Worm (Caenorhabditis elegans) whole organism, L3 larva: Measurements from ENCODE around the gene gasr-8.
A peak's percentile ranks its signal among the peaks of the same experiment; 100 is the strongest.

ENCODE experiments used
- R02D3.7 ChIP-seq: fragments of 150-350 bp; optimal IDR thresholded peaks from 2 replicates; lab custom pipeline; 2014; ENCODE audit warnings: missing biosample characterization, missing genetic modification characterization
- ZK546.5 ChIP-seq: sonication (generic microtip); optimal IDR thresholded peaks from 2 replicates; lab custom pipeline; 2017; ENCODE audit warnings: missing biosample characterization, missing genetic modification characterization
- aly-2 ChIP-seq: fragments of 150-350 bp; optimal IDR thresholded peaks from 2 replicates; lab custom pipeline; 2014; ENCODE audit warnings: missing biosample characterization, missing genetic modification characterization
- ama-1 ChIP-seq: fragments of 150-350 bp; optimal IDR thresholded peaks from 2 replicates; lab custom pipeline; 2018
- ceh-16 ChIP-seq: sonication (generic microtip); optimal IDR thresholded peaks from 2 replicates; lab custom pipeline; 2017; ENCODE audit warnings: missing biosample characterization, missing genetic modification characterization
- ceh-28 ChIP-seq: fragments of 150-350 bp; optimal IDR thresholded peaks from 2 replicates; lab custom pipeline; 2014; ENCODE audit warnings: missing biosample characterization, missing genetic modification reagents, missing genetic modification characterization
- ceh-82 ChIP-seq: fragments of 150-350 bp; optimal IDR thresholded peaks from 2 replicates; lab custom pipeline; 2014; ENCODE audit warnings: missing biosample characterization, missing genetic modification characterization
- ceh-9 ChIP-seq: sonication (generic microtip); optimal IDR thresholded peaks from 2 replicates; lab custom pipeline; 2018; ENCODE audit warnings: missing biosample characterization, missing genetic modification characterization
- egl-27 ChIP-seq: sonication (generic microtip); optimal IDR thresholded peaks from 4 replicates; lab custom pipeline; 2017; ENCODE audit warnings: missing biosample characterization, missing genetic modification reagents, missing genetic modification characterization
- egl-5 ChIP-seq: fragments of 150-350 bp; optimal IDR thresholded peaks from 2 replicates; lab custom pipeline; 2017; ENCODE audit warnings: missing biosample characterization, missing genetic modification reagents, missing genetic modification characterization, inconsistent platforms
- elt-2 ChIP-seq: sonication (generic microtip); optimal IDR thresholded peaks from 2 replicates; lab custom pipeline; 2016; ENCODE audit warnings: missing genetic modification reagents, mild to moderate bottlenecking, missing genetic modification characterization, missing compliant biosample characterization
- elt-3 ChIP-seq, 3 experiments: fragments of 150-350 bp in 1 of 3; sonication (generic microtip) in 2 of 3; optimal IDR thresholded peaks; 2 replicates in 2 of 3; 4 replicates in 1 of 3; lab custom pipeline; 2014 to 2017; ENCODE audit warnings: missing biosample characterization in 3 of 3, missing genetic modification characterization in 3 of 3
- eor-1 ChIP-seq, 2 experiments: fragments of 150-350 bp; optimal IDR thresholded peaks; 2 replicates each; lab custom pipeline; 2014 to 2018; ENCODE audit warnings: missing biosample characterization in 2 of 2, missing genetic modification characterization in 2 of 2
- fkh-10 ChIP-seq: sonication (generic microtip); optimal IDR thresholded peaks from 2 replicates; lab custom pipeline; 2017; ENCODE audit warnings: missing biosample characterization, missing genetic modification reagents, missing genetic modification characterization
- fkh-2 ChIP-seq: fragments of 150-350 bp; optimal IDR thresholded peaks from 2 replicates; lab custom pipeline; 2014; ENCODE audit warnings: missing biosample characterization, missing genetic modification reagents, missing genetic modification characterization
- fos-1 ChIP-seq: fragments of 150-350 bp; optimal IDR thresholded peaks from 2 replicates; lab custom pipeline; 2014; ENCODE audit warnings: missing biosample characterization, missing genetic modification characterization
- hmg-11 ChIP-seq: sonication (generic microtip); optimal IDR thresholded peaks from 2 replicates; lab custom pipeline; 2016; ENCODE audit warnings: missing genetic modification characterization, missing compliant biosample characterization
- jun-1 ChIP-seq: fragments of 150-350 bp; optimal IDR thresholded peaks from 2 replicates; lab custom pipeline; 2014; ENCODE audit warnings: missing biosample characterization, missing genetic modification reagents, missing genetic modification characterization
- lin-15B ChIP-seq: fragments of 150-350 bp; optimal IDR thresholded peaks from 2 replicates; lab custom pipeline; 2014; ENCODE audit warnings: missing biosample characterization, missing genetic modification characterization
- lin-39 ChIP-seq: fragments of 150-350 bp; optimal IDR thresholded peaks from 2 replicates; lab custom pipeline; 2018; ENCODE audit warnings: missing biosample characterization, missing genetic modification reagents, missing genetic modification characterization
- lsy-12 ChIP-seq: sonication (generic microtip); optimal IDR thresholded peaks from 2 replicates; lab custom pipeline; 2016; ENCODE audit warnings: mild to moderate bottlenecking, missing genetic modification characterization, missing compliant biosample characterization
- mdl-1 ChIP-seq: fragments of 150-350 bp; optimal IDR thresholded peaks from 2 replicates; lab custom pipeline; 2014; ENCODE audit warnings: missing biosample characterization, missing genetic modification characterization
- nfya-1 ChIP-seq: sonication (generic microtip); optimal IDR thresholded peaks from 2 replicates; lab custom pipeline; 2017; ENCODE audit warnings: missing genetic modification characterization, mild to moderate bottlenecking, missing compliant biosample characterization, antibody characterized with exemption, moderate library complexity; ENCODE audit not compliant: insufficient read depth
- nhr-11 ChIP-seq: fragments of 150-350 bp; optimal IDR thresholded peaks from 2 replicates; lab custom pipeline; 2014; ENCODE audit warnings: missing biosample characterization, missing genetic modification characterization
- nhr-12 ChIP-seq: fragments of 150-350 bp; optimal IDR thresholded peaks from 2 replicates; lab custom pipeline; 2014; ENCODE audit warnings: missing biosample characterization, missing genetic modification characterization
- nhr-23 ChIP-seq: fragments of 150-350 bp; optimal IDR thresholded peaks from 2 replicates; lab custom pipeline; 2014; ENCODE audit warnings: missing biosample characterization, missing genetic modification reagents, missing genetic modification characterization
- nhr-237 ChIP-seq: fragments of 150-350 bp; optimal IDR thresholded peaks from 2 replicates; lab custom pipeline; 2014; ENCODE audit warnings: missing biosample characterization, missing genetic modification characterization
- nhr-25 ChIP-seq: sonication (generic microtip); optimal IDR thresholded peaks from 2 replicates; lab custom pipeline; 2017; ENCODE audit warnings: missing biosample characterization, missing genetic modification characterization
- nhr-28 ChIP-seq: fragments of 150-350 bp; optimal IDR thresholded peaks from 2 replicates; lab custom pipeline; 2014; ENCODE audit warnings: missing biosample characterization, missing genetic modification characterization
- nhr-43 ChIP-seq: sonication (generic microtip); optimal IDR thresholded peaks from 2 replicates; lab custom pipeline; 2016; ENCODE audit warnings: mild to moderate bottlenecking, missing genetic modification characterization, missing compliant biosample characterization; ENCODE audit not compliant: poor library complexity, severe bottlenecking
- nhr-67 ChIP-seq: fragments of 150-350 bp; optimal IDR thresholded peaks from 2 replicates; lab custom pipeline; 2014; ENCODE audit warnings: missing biosample characterization, missing genetic modification characterization
- nhr-76 ChIP-seq: fragments of 150-350 bp; sonication (generic microtip); optimal IDR thresholded peaks from 5 replicates; lab custom pipeline; 2014; ENCODE audit warnings: missing biosample characterization, missing genetic modification characterization
- pha-4 ChIP-seq: fragments of 150-350 bp; optimal IDR thresholded peaks from 2 replicates; lab custom pipeline; 2014; ENCODE audit warnings: missing biosample characterization, missing genetic modification reagents, missing genetic modification characterization
- pqm-1 ChIP-seq: fragments of 150-350 bp; optimal IDR thresholded peaks from 2 replicates; lab custom pipeline; 2017; ENCODE audit warnings: missing biosample characterization, missing genetic modification characterization, inconsistent platforms
- tbx-2 ChIP-seq: sonication (generic microtip); optimal IDR thresholded peaks from 2 replicates; lab custom pipeline; 2016; ENCODE audit warnings: mild to moderate bottlenecking, missing genetic modification characterization, missing compliant biosample characterization
- unc-62 ChIP-seq: fragments of 150-350 bp; sonication (generic microtip); optimal IDR thresholded peaks from 4 replicates; lab custom pipeline; 2014; ENCODE audit warnings: missing biosample characterization, missing genetic modification reagents, missing genetic modification characterization
- zag-1 ChIP-seq: fragments of 150-350 bp; optimal IDR thresholded peaks from 2 replicates; lab custom pipeline; 2014; ENCODE audit warnings: missing biosample characterization, missing genetic modification characterization

gasr-8 gene

DNA sequence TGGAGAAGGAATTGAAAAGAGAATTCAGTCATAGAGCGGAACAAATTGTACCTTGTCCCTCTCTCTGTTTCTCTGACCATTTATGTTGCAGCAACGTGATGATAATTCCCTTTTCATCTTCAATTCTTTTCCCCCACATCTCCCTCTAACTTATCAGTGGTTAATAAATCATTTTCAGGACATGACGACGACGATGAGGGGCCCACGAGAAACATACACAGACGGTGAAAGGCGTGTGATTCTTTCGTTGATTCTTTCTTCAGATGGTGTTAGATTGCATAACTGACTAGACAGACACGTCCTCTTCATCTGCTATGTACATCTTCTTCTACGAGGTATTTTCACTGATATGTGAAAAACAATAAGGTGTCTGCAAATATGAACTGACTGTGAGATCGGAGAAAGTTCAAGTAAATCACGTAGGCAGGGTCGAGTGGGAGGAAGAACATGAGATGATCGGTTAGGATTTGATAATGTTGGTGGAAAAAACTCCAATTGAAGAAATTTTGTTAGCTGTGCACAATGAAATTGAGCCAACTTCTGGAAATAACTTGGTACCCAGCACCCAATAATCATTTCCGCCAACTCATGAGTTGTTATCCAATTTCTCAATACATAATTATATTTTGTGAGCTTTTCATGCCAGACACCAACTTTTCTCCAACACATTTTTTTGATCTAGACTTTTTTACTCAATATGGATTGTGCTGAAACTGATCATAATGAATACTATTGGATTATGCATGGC, 28.1 kb upstream of the gasr-8 start, which contains the start of gene srh-17:
TSS of gene srh-17 (plus strand) at position 698 of the 748 bp plus-strand sequence.
- TF ChIP-seq hmg-11 (tag; lab: Kevin White, UChicago) (no peak), nfya-1 (tag; lab: Kevin White, UChicago) (peak; percentile 20), nhr-43 (tag; lab: Kevin White, UChicago) (peak; percentile 90), R02D3.7 (tag; lab: Kevin White, UChicago) (peak; percentile 24), nhr-28 (tag; lab: Kevin White, UChicago) (no peak), mdl-1 (tag; lab: Kevin White, UChicago) (peak; percentile 70), nhr-25 (peak; percentile 82), lsy-12 (tag; lab: Kevin White, UChicago) (peak; percentile 25), egl-5 (no peak), elt-3 (tag; optimal IDR thresholded peaks at IDR 0.05; lab: Kevin White, UChicago) (peak in 1 of 3 experiments; percentile 35), aly-2 (tag; lab: Kevin White, UChicago) (no peak), nhr-23 (peak; percentile 74)

ce11 chrV:14663006-14663405, 25.9 kb upstream of the gasr-8 start, which contains the start of gene C47E8.9:
Gene C47E8.9 (plus strand): TSS chrV:14663306.
- TF ChIP-seq elt-3 (tag; optimal IDR thresholded peaks at IDR 0.05; lab: Kevin White, UChicago) (no peak), nhr-76 (tag; lab: Kevin White, UChicago) (no peak), lin-39 (tag; lab: Kevin White, UChicago) (no peak), egl-5 (no peak)

- TF ChIP-seq fkh-2 (no peak), jun-1 (no peak), lin-39 (tag; lab: Kevin White, UChicago) (no peak), fos-1 (tag; lab: Kevin White, UChicago) (no peak), pqm-1 (no peak), ama-1 (lab: Kevin White, UChicago) (no peak), nhr-25 (no peak), lsy-12 (tag; lab: Kevin White, UChicago) (no peak), nhr-11 (tag; lab: Kevin White, UChicago) (no peak)
- TF ChIP-seq, all 47 proteins: peak for 0
Measured at ce11 chrV:14665728-14666127, 23.2 kb upstream of the gasr-8 start, which contains the start of gene C47E8.1. Gene C47E8.1 (plus strand): TSS chrV:14666028.

DNA sequence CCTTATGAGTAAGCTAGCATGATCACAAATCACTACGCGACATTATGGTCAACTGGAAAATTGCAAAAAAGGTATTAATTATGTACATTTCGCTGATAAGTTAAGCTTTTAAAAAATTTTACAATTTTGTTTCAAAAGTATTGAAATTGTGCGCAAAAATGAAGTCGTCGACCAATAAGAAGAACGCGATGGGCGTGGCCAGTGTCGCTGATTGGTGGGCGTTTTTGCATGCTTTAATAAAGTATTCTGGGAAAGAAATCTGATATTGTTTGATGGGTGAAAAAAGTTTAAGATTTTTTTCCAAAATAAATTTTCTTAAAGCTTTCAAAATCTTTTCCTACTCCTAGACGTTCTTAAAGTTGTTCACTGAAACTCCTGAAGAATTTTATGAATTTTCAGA, 10.6 kb upstream of the gasr-8 start:
- TF ChIP-seq nfya-1 (tag; lab: Kevin White, UChicago) (peak; percentile 80), nhr-76 (tag; lab: Kevin White, UChicago) (no peak)

ce11 chrV:14680014-14680413, 8.9 kb upstream of the gasr-8 start, which contains the start of gene C47E8.3:
Gene C47E8.3 (plus strand): TSS chrV:14680314.
- no peak for TF ChIP-seq unc-62
- TF ChIP-seq nhr-43 (tag; lab: Kevin White, UChicago): no peak
- TF ChIP-seq nhr-237 (tag; lab: Kevin White, UChicago): no peak
- TF ChIP-seq pha-4 (tag; lab: Kevin White, UChicago): no peak
- TF ChIP-seq fkh-10 (GFP tag; lab: Kevin White, UChicago): no peak
- no peak for TF ChIP-seq egl-27 (tag; lab: Kevin White, UChicago)
- no peak for TF ChIP-seq nhr-12 (tag; lab: Kevin White, UChicago)
- TF ChIP-seq nhr-67 (tag; lab: Kevin White, UChicago): no peak
- TF ChIP-seq elt-2: no peak

DNA sequence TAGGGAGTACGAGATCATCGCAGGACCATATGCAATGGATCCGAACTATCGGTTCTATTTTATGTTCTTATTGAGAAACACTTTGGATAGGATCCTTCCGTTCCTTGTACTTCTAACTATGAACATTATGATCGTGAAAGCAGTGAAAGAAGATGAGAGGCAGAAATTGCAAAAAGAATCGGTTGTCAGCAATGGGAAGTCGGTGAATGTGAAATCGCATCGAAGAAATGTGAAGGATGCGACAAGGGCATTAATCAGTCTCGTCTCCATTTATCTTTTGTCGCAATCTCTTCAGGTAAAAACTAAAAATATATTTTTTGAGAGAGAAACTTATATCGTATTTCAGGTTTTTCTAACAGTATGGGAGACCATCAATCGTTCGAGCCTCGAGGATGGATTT, 6.0 kb upstream of the gasr-8 start:
- no peak for TF ChIP-seq pha-4 (tag; lab: Kevin White, UChicago)
- no peak for TF ChIP-seq mdl-1 (tag; lab: Kevin White, UChicago)
- no peak for TF ChIP-seq ama-1 (lab: Kevin White, UChicago)
- no peak for TF ChIP-seq tbx-2 (tag; lab: Kevin White, UChicago)
- no peak for TF ChIP-seq nhr-28 (tag; lab: Kevin White, UChicago)
- TF ChIP-seq ZK546.5 (tag; lab: Kevin White, UChicago): no peak
- TF ChIP-seq ceh-16 (tag; lab: Kevin White, UChicago): no peak
- TF ChIP-seq ceh-28 (tag; lab: Kevin White, UChicago): no peak
- TF ChIP-seq eor-1 (tag; optimal IDR thresholded peaks at IDR 0.05; lab: Kevin White, UChicago): no peak
- TF ChIP-seq zag-1 (tag; lab: Kevin White, UChicago): no peak
- TF ChIP-seq nhr-23: no peak
- no peak for TF ChIP-seq pqm-1
- TF ChIP-seq aly-2 (tag; lab: Kevin White, UChicago): no peak
- no peak for TF ChIP-seq nhr-25
- TF ChIP-seq ceh-82 (tag; lab: Kevin White, UChicago): no peak
- no peak for TF ChIP-seq nhr-43 (tag; lab: Kevin White, UChicago)
- TF ChIP-seq ceh-9 (tag; lab: Kevin White, UChicago): no peak
- no peak for TF ChIP-seq unc-62
- no peak for TF ChIP-seq lin-15B
- TF ChIP-seq elt-2: no peak
